Fruit fly (Drosophila melanogaster): ENCODE measurements around the gene CG7953.
A peak's percentile ranks its signal among the peaks of the same experiment; 100 is the strongest.

Gene CG7953

DNA sequence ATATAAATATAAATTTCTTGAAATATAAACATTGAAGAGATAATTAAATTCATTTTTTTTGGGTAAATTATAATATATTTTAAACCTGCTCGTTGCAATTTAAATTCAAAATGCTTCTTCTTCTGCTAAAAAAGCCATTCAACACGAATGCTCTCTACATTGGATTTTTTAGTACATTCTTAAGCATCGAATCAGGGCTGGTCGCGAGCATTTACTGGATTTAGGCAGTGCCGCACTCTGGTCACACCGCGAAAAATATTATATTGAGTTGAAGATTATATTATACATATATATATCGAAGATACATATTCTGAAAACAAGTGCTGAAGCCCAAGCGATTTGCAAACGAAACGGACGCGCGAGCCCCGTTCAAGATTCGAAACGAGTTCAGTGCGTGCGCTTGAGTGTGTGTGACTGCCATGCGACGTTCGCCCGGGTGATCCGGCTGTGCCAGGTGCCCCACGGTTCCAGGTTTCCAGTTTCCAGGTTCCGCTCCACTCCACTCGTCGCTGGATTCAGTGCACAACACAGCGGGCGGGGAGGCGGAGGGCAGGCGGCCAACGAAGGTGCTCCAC is 34.0 kb upstream of the CG7953 start, which contains the start of gene Sos:
Gene Sos (plus strand): TSS at position 213 of the 575 bp plus-strand sequence.
- TF ChIP-seq Eip93F (GFP tag; optimal IDR thresholded peaks at IDR 0.05) (no peak), Smox (GFP tag; optimal IDR thresholded peaks at IDR 0.05) (no peak), Hr4 (GFP tag; optimal IDR thresholded peaks at IDR 0.05) (no peak), Hr39 (GFP tag; optimal IDR thresholded peaks at IDR 0.05) (no peak), dsx (GFP tag; optimal IDR thresholded peaks at IDR 0.05; ENCODE audit: poor library complexity, severe bottlenecking) (no peak), CG8119 (GFP tag; IDR thresholded peaks at IDR 0.05) (no peak), CG6854 (GFP tag; optimal IDR thresholded peaks at IDR 0.05) (no peak), OdsH (GFP tag; optimal IDR thresholded peaks at IDR 0.05) (no peak), esn (GFP tag; optimal IDR thresholded peaks at IDR 0.05) (no peak), cyc (GFP tag; optimal IDR thresholded peaks at IDR 0.05) (no peak), CG11762 (GFP tag; optimal IDR thresholded peaks at IDR 0.05; ENCODE audit: insufficient read depth) (no peak), Lpt (GFP tag; optimal IDR thresholded peaks at IDR 0.05) (no peak), Ets21C (GFP tag; optimal IDR thresholded peaks at IDR 0.05) (no peak), Gug (GFP tag; IDR thresholded peaks at IDR 0.05) (no peak), CG10669 (GFP tag; optimal IDR thresholded peaks at IDR 0.05) (no peak), CG7368 (GFP tag; optimal IDR thresholded peaks at IDR 0.05) (no peak), CG15336 (GFP tag; IDR thresholded peaks at IDR 0.05) (no peak)

DNA sequence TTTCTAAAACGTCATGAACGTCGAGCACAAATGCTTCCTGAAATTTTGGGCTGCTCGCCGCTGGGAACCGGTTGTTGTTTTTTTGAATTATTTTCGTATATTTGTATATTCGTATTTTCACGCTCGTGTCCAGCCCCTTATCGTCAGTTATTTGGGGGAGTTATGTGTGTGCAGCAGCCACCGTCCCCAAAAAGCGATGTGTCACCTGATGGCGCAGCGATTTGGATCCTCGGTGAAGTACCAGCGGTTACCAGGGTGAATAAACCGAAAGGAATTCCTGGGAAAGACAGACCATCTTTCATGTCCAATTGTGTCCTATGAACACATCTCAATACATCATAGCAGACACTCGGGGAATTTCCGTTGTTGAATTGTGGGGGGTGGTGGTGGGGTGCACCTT is 27.5 kb upstream of the CG7953 start:
- TF ChIP-seq CG8632 (GFP tag; optimal IDR thresholded peaks at IDR 0.05), result no peak
- TF ChIP-seq CG15336 (GFP tag; IDR thresholded peaks at IDR 0.05), result no peak
- TF ChIP-seq fd85E (GFP tag; optimal IDR thresholded peaks at IDR 0.05), result no peak
- no peak for TF ChIP-seq salr (GFP tag; optimal IDR thresholded peaks at IDR 0.05)
- TF ChIP-seq CG11762 (GFP tag; optimal IDR thresholded peaks at IDR 0.05; ENCODE audit: insufficient read depth), result no peak
- no peak for TF ChIP-seq CG3032 (tag; optimal IDR thresholded peaks at IDR 0.05)

DNA sequence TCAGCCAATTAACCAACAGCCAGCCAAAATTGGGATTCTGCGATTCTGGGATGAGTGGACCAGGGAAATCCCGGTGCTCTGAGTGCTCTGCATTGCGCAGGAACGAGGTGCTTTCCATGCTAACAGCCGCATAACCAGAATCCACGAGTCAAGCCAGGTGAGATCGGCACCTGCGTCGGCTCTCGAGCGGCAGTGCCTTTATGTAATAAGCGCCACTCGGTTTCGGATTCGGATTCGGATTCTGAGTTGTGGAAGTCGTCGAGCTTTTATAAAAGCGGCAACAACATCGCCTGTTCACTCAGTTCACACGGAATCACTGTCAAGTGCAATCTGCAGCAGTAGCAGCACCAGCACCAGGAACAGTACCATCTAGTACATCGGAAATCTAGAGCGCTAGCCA is 26.8 kb upstream of the CG7953 start, which contains the start of gene b:
Gene b (plus strand): TSS at position 301 of the 400 bp plus-strand sequence.
- TF ChIP-seq Ets96B (tag; optimal IDR thresholded peaks at IDR 0.05) (no peak), vri (GFP tag; optimal IDR thresholded peaks at IDR 0.05) (no peak), CG34406 (GFP tag; optimal IDR thresholded peaks at IDR 0.05) (no peak), Sox102F (GFP tag; optimal IDR thresholded peaks at IDR 0.05) (no peak), CG16779 (tag; optimal IDR thresholded peaks at IDR 0.05) (no peak), Sox14 (GFP tag; optimal IDR thresholded peaks at IDR 0.05) (no peak), CG8119 (GFP tag; IDR thresholded peaks at IDR 0.05) (no peak), achi (GFP tag; optimal IDR thresholded peaks at IDR 0.05) (no peak)

- TF ChIP-seq CG1621 (tag; optimal IDR thresholded peaks at IDR 0.05) (peak; percentile 77), Hr39 (GFP tag; optimal IDR thresholded peaks at IDR 0.05) (no peak), acj6 (GFP tag; optimal IDR thresholded peaks at IDR 0.05) (no peak), esn (GFP tag; optimal IDR thresholded peaks at IDR 0.05) (no peak), CG3919 (GFP tag; optimal IDR thresholded peaks at IDR 0.05) (no peak), spab (GFP tag; optimal IDR thresholded peaks at IDR 0.05) (no peak)
These were observed 20.2 kb upstream of the CG7953 start, which contains the start of gene PolG1 for dm6 chr2L:13827557-13827956. PolG1 (minus strand) TSS chr2L:13827772.

dm6 chr2L:13829540-13829939 is 18.2 kb upstream of the CG7953 start, which contains the start of the genes Arpc1 and Orc5:
Arpc1 (minus strand) TSS chr2L:13829741.
Orc5 (plus strand) TSS chr2L:13829837.
- no peak for TF ChIP-seq svp (GFP tag)
- TF ChIP-seq CG3032 (tag; optimal IDR thresholded peaks at IDR 0.05), result no peak
- TF ChIP-seq esn (GFP tag; optimal IDR thresholded peaks at IDR 0.05), result no peak
- no peak for TF ChIP-seq salr (GFP tag; optimal IDR thresholded peaks at IDR 0.05)
- no peak for TF ChIP-seq Hr38 (GFP tag; optimal IDR thresholded peaks at IDR 0.05)
- no peak for TF ChIP-seq CG16779 (tag; optimal IDR thresholded peaks at IDR 0.05)
- no peak for TF ChIP-seq fkh (GFP tag; optimal IDR thresholded peaks at IDR 0.05)
- no peak for TF ChIP-seq CG6854 (GFP tag; optimal IDR thresholded peaks at IDR 0.05)
- TF ChIP-seq CG8119 (GFP tag; IDR thresholded peaks at IDR 0.05), result no peak
- TF ChIP-seq acj6 (GFP tag; optimal IDR thresholded peaks at IDR 0.05), result no peak
- no peak for TF ChIP-seq topi (GFP tag; optimal IDR thresholded peaks at IDR 0.05)

All from whole organism, prepupa.